Worm (Caenorhabditis elegans) whole organism, L1 larva: Measurements from ENCODE around the gene tbc-7.
A peak's percentile ranks its signal among the peaks of the same experiment; 100 is the strongest.

Experiments used
- C16A3.4 ChIP-seq: fragments of 150-350 bp; optimal IDR thresholded peaks from 2 replicates; lab custom pipeline; 2014; ENCODE audit warnings: missing biosample characterization, missing genetic modification characterization
- C34B4.2 ChIP-seq: sonication (generic microtip); optimal IDR thresholded peaks from 2 replicates; lab custom pipeline; 2017; ENCODE audit warnings: mild to moderate bottlenecking, missing genetic modification characterization, missing compliant biosample characterization
- F16B12.6 ChIP-seq: fragments of 150-350 bp; optimal IDR thresholded peaks from 2 replicates; lab custom pipeline; 2014; ENCODE audit warnings: missing biosample characterization, missing genetic modification characterization
- aha-1 ChIP-seq: fragments of 150-350 bp; optimal IDR thresholded peaks from 2 replicates; lab custom pipeline; 2014; ENCODE audit warnings: missing biosample characterization, missing genetic modification characterization
- ceh-82 ChIP-seq, 3 experiments: fragments of 150-350 bp in 1 of 3; sonication (generic microtip) in 2 of 3; optimal IDR thresholded peaks; 2 replicates each; lab custom pipeline; 2014 to 2017; ENCODE audit warnings: missing biosample characterization in 3 of 3, missing genetic modification characterization in 3 of 3
- ceh-88 ChIP-seq: fragments of 200-800 bp; sonication (Bioruptor generic); IDR thresholded peaks from 2 replicates; pipeline ENCODE4 v1.3.6; 2022; ENCODE audit warnings: missing genetic modification characterization, missing compliant biosample characterization
- ces-1 ChIP-seq: fragments of 150-350 bp; optimal IDR thresholded peaks from 2 replicates; lab custom pipeline; 2014; ENCODE audit warnings: missing biosample characterization, missing genetic modification reagents, missing genetic modification characterization
- efl-1 ChIP-seq, 4 experiments: fragments of 150-350 bp; optimal IDR thresholded peaks in 3 of 4; peaks in 1 of 4; 1 replicate in 1 of 4; 2 replicates in 3 of 4; lab custom pipeline; 2014; ENCODE audit warnings: missing biosample characterization in 2 of 4, missing genetic modification characterization in 2 of 4, missing genetic modification reagents in 2 of 4
- egl-13 ChIP-seq: sonication (generic microtip); optimal IDR thresholded peaks from 2 replicates; lab custom pipeline; 2016; ENCODE audit warnings: missing genotype, missing genetic modification reagents, missing genetic modification characterization, missing compliant biosample characterization
- egl-27 ChIP-seq, 2 experiments: fragments of 150-350 bp in 1 of 2; sonication (generic microtip); optimal IDR thresholded peaks; 3 replicates each; lab custom pipeline; 2017 to 2018; ENCODE audit warnings: missing biosample characterization in 2 of 2, missing genetic modification characterization in 2 of 2, missing genetic modification reagents in 2 of 2
- elt-3 ChIP-seq, 6 experiments: fragments of 150-350 bp in 1 of 6; sonication (generic microtip); optimal IDR thresholded peaks; 2 replicates each; lab custom pipeline; 2017 to 2018; ENCODE audit warnings: missing biosample characterization in 6 of 6, missing genetic modification characterization in 6 of 6, inconsistent platforms in 1 of 6
- fkh-4 ChIP-seq: sonication (generic microtip); optimal IDR thresholded peaks from 2 replicates; lab custom pipeline; 2016; ENCODE audit warnings: missing compliant biosample characterization, missing genetic modification characterization, borderline replicate concordance
- fkh-8 ChIP-seq: sonication (generic microtip); optimal IDR thresholded peaks from 2 replicates; lab custom pipeline; 2016; ENCODE audit warnings: mild to moderate bottlenecking, missing genetic modification characterization, missing compliant biosample characterization
- hpl-2 ChIP-seq: fragments of 150-350 bp; optimal IDR thresholded peaks from 2 replicates; lab custom pipeline; 2014; ENCODE audit warnings: missing biosample characterization, missing genetic modification reagents, missing genetic modification characterization
- jun-1 ChIP-seq: fragments of 150-350 bp; optimal IDR thresholded peaks from 2 replicates; lab custom pipeline; 2014; ENCODE audit warnings: missing biosample characterization, missing genetic modification reagents, missing genetic modification characterization
- lin-13 ChIP-seq: fragments of 150-350 bp; optimal IDR thresholded peaks from 2 replicates; lab custom pipeline; 2014; ENCODE audit warnings: missing biosample characterization, missing genetic modification reagents, missing genetic modification characterization
- lin-14 ChIP-seq: fragments of 200-800 bp; sonication (Bioruptor generic); optimal IDR thresholded peaks from 2 replicates; lab custom pipeline; 2018; ENCODE audit warnings: mild to moderate bottlenecking, missing genetic modification characterization, moderate library complexity, missing compliant biosample characterization
- lin-39 ChIP-seq: fragments of 150-350 bp; optimal IDR thresholded peaks from 2 replicates; lab custom pipeline; 2014; ENCODE audit warnings: missing biosample characterization, missing genetic modification reagents, missing genetic modification characterization
- mdl-1 ChIP-seq, 2 experiments: fragments of 150-350 bp; optimal IDR thresholded peaks; 2 replicates each; lab custom pipeline; 2014 to 2017; ENCODE audit warnings: missing biosample characterization in 2 of 2, missing genetic modification characterization in 2 of 2, inconsistent platforms in 1 of 2
- mep-1 ChIP-seq: fragments of 150-350 bp; optimal IDR thresholded peaks from 2 replicates; lab custom pipeline; 2014; ENCODE audit warnings: missing biosample characterization, missing genetic modification characterization
- nhr-11 ChIP-seq: fragments of 150-350 bp; optimal IDR thresholded peaks from 2 replicates; lab custom pipeline; 2014; ENCODE audit warnings: missing biosample characterization, missing genetic modification characterization
- nhr-12 ChIP-seq: sonication (generic microtip); optimal IDR thresholded peaks from 2 replicates; lab custom pipeline; 2017; ENCODE audit warnings: missing biosample characterization, missing genetic modification characterization
- nhr-237 ChIP-seq: fragments of 150-350 bp; optimal IDR thresholded peaks from 2 replicates; lab custom pipeline; 2014; ENCODE audit warnings: missing biosample characterization, missing genetic modification characterization
- nhr-71 ChIP-seq: sonication (generic microtip); optimal IDR thresholded peaks from 2 replicates; lab custom pipeline; 2016; ENCODE audit warnings: mild to moderate bottlenecking, missing genetic modification characterization, moderate library complexity, missing compliant biosample characterization
- nhr-76 ChIP-seq: sonication (generic microtip); optimal IDR thresholded peaks from 2 replicates; lab custom pipeline; 2017; ENCODE audit warnings: missing biosample characterization, missing genetic modification characterization
- nhr-77 ChIP-seq: fragments of 150-350 bp; optimal IDR thresholded peaks from 2 replicates; lab custom pipeline; 2014; ENCODE audit warnings: missing biosample characterization, missing genetic modification characterization
- nhr-84 ChIP-seq: sonication (generic microtip); optimal IDR thresholded peaks from 2 replicates; lab custom pipeline; 2017; ENCODE audit warnings: missing biosample characterization, missing genetic modification characterization
- pag-3 ChIP-seq: sonication (generic microtip); optimal IDR thresholded peaks from 2 replicates; lab custom pipeline; 2017; ENCODE audit warnings: missing genetic modification characterization, mild to moderate bottlenecking, missing compliant biosample characterization, antibody characterized with exemption, borderline replicate concordance; ENCODE audit not compliant: insufficient read depth
- pax-3 ChIP-seq: fragments of 200-800 bp; sonication (Bioruptor generic); optimal IDR thresholded peaks from 2 replicates; lab custom pipeline; 2018; ENCODE audit warnings: mild to moderate bottlenecking, missing genetic modification characterization, moderate library complexity, missing compliant biosample characterization
- pqm-1 ChIP-seq: sonication (generic microtip); optimal IDR thresholded peaks from 3 replicates; lab custom pipeline; 2017; ENCODE audit warnings: missing biosample characterization, missing genetic modification characterization
- snpc-4 ChIP-seq: fragments of 150-350 bp; optimal IDR thresholded peaks from 2 replicates; lab custom pipeline; 2014; ENCODE audit warnings: missing biosample characterization, missing genetic modification characterization
- sox-4 ChIP-seq: sonication (generic microtip); optimal IDR thresholded peaks from 2 replicates; lab custom pipeline; 2016; ENCODE audit warnings: missing genetic modification characterization, missing compliant biosample characterization
- sup-37 ChIP-seq: fragments of 200-800 bp; sonication (Bioruptor generic); optimal IDR thresholded peaks from 2 replicates; lab custom pipeline; 2018; ENCODE audit warnings: mild to moderate bottlenecking, missing genetic modification characterization, missing compliant biosample characterization
- tlp-1 ChIP-seq: fragments of 150-350 bp; optimal IDR thresholded peaks from 2 replicates; lab custom pipeline; 2014; ENCODE audit warnings: missing biosample characterization, missing genetic modification characterization
- unc-130 ChIP-seq: fragments of 150-350 bp; optimal IDR thresholded peaks from 2 replicates; lab custom pipeline; 2017; ENCODE audit warnings: missing biosample characterization, missing genetic modification characterization, inconsistent platforms
- unc-86 ChIP-seq: sonication (generic microtip); optimal IDR thresholded peaks from 2 replicates; lab custom pipeline; 2016; ENCODE audit warnings: missing genetic modification characterization, missing compliant biosample characterization
- vab-15 ChIP-seq: sonication (generic microtip); optimal IDR thresholded peaks from 2 replicates; lab custom pipeline; 2017; ENCODE audit warnings: missing genotype, mild to moderate bottlenecking, missing genetic modification characterization, missing compliant biosample characterization
- zip-4 ChIP-seq: fragments of 200-800 bp; sonication (Bioruptor generic); optimal IDR thresholded peaks from 2 replicates; lab custom pipeline; 2018; ENCODE audit warnings: mild to moderate bottlenecking, missing genetic modification characterization, moderate library complexity, missing compliant biosample characterization
- ztf-4 ChIP-seq: fragments of 150-350 bp; optimal IDR thresholded peaks from 2 replicates; lab custom pipeline; 2014; ENCODE audit warnings: missing biosample characterization, missing genetic modification characterization

The tbc-7 gene

DNA sequence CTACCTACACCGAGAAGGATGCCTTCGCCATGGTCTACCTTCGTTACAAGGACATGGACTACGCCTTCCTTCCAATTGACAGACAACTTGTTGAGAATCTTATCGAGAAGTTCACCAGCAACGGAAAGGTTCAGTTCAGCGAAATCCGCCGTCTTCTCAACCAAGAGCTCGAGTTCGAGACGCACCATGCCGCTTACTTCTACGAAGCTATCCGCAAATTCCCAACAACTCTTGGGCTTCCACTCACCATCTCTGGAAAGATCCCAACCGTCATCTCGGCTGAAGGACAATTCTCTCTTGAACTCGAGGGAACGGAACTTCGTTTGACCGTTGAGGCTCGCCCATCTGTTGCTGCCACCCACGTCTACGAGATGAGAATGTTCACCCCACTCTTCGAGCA is 30.7 kb upstream of the tbc-7 start:
- no peak for TF ChIP-seq aha-1 (tag; lab: Kevin White, UChicago)
- TF ChIP-seq elt-3 (tag; optimal IDR thresholded peaks at IDR 0.05; lab: Kevin White, UChicago) = no peak
- no peak for TF ChIP-seq snpc-4 (tag; lab: Kevin White, UChicago)
- no peak for TF ChIP-seq sup-37
- TF ChIP-seq nhr-11 (tag; lab: Kevin White, UChicago) = no peak
- no peak for TF ChIP-seq mep-1
- no peak for TF ChIP-seq nhr-71 (tag; lab: Kevin White, UChicago)
- no peak for TF ChIP-seq mdl-1 (tag; optimal IDR thresholded peaks at IDR 0.05; lab: Kevin White, UChicago)
- no peak for TF ChIP-seq ztf-4 (tag; lab: Kevin White, UChicago)
- no peak for TF ChIP-seq sox-4 (tag; lab: Kevin White, UChicago)
- TF ChIP-seq C16A3.4 (tag; lab: Kevin White, UChicago) = no peak
- TF ChIP-seq pag-3 (tag; lab: Kevin White, UChicago) = no peak
- no peak for TF ChIP-seq hpl-2 (GFP tag; lab: Kevin White, UChicago)
- TF ChIP-seq nhr-76 (tag; lab: Kevin White, UChicago) = no peak
- TF ChIP-seq pax-3 (tag; lab: Kevin White, UChicago) = no peak
- no peak for TF ChIP-seq unc-130 (tag; lab: Kevin White, UChicago)
- TF ChIP-seq vab-15 = no peak
- TF ChIP-seq tlp-1 = no peak
- no peak for TF ChIP-seq unc-86 (tag; lab: Kevin White, UChicago)
- no peak for TF ChIP-seq ceh-82 (tag; optimal IDR thresholded peaks at IDR 0.05; lab: Kevin White, UChicago)

DNA sequence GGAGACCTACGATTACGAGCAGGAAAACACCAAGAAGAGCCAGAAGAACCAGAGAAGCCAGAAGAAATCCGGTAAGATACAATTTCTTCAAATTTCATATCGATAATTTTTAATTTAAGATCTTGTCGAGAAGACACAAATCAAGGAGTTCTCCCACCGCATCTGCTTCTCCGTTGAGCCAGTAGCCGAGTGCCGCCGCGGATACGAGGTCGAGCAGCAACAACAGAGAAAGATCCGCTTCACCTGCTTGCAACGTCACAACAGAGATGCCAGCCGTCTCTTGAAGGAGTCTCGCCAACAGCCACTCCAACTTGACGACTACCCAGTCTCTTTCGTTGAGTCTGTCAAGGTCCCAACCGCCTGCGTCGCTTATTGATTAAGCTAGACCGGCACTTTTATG is 28.4 kb upstream of the tbc-7 start:
- TF ChIP-seq ceh-88 (GFP tag; lab: Robert Waterston, UW) = no peak
- TF ChIP-seq ces-1 = no peak
- no peak for TF ChIP-seq efl-1 (optimal IDR thresholded peaks at IDR 0.05; lab: Kevin White, UChicago)
- TF ChIP-seq efl-1 (GFP tag; optimal IDR thresholded peaks at IDR 0.05 in 1 of 2; lab: Kevin White, UChicago) = peak in 1 of 2 experiments; percentile 9
- TF ChIP-seq, all 84 proteins: peak for 1

DNA sequence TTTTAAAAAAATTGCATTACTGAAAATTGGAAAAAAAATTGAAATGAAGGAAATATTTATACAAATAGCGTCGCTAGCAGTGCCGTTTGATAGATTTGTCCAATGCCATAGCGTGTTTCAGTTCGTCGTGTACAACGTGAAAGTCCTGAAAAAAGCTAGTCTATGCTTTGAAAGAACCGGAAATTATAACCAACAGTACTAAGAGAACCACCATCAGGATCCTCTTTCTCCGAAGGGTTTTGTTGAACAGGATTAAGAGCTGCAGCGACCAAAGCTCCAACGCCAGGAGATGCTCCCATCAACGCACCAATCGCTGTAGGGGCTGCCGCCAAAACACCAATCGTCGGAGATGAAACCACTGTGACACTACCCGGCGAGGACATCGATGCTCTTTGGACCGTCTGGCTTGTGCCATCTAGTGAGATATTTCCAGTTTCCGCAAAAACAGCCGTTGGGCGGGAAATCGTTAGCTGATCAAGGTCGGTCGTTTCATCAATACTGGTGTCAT is 27.8 kb upstream of the tbc-7 start:
- no peak for TF ChIP-seq nhr-84 (tag; lab: Kevin White, UChicago)
- no peak for TF ChIP-seq F16B12.6 (tag; lab: Kevin White, UChicago)
- no peak for TF ChIP-seq fkh-4
- no peak for TF ChIP-seq nhr-11 (tag; lab: Kevin White, UChicago)
- no peak for TF ChIP-seq jun-1 (tag; lab: Kevin White, UChicago)
- TF ChIP-seq ztf-4 (tag; lab: Kevin White, UChicago) = no peak
- no peak for TF ChIP-seq egl-13 (tag; lab: Kevin White, UChicago)
- TF ChIP-seq pqm-1 = no peak
- no peak for TF ChIP-seq egl-27 (tag; optimal IDR thresholded peaks at IDR 0.05; lab: Kevin White, UChicago)
- TF ChIP-seq lin-13 (GFP tag; lab: Kevin White, UChicago) = no peak
- TF ChIP-seq pag-3 (tag; lab: Kevin White, UChicago) = no peak
- TF ChIP-seq fkh-8 (tag; lab: Kevin White, UChicago) = no peak
- no peak for TF ChIP-seq aha-1 (tag; lab: Kevin White, UChicago)
- no peak for TF ChIP-seq nhr-77 (tag; lab: Kevin White, UChicago)
- no peak for TF ChIP-seq nhr-12 (tag; lab: Kevin White, UChicago)
- no peak for TF ChIP-seq nhr-237 (tag; lab: Kevin White, UChicago)
- no peak for TF ChIP-seq zip-4
- no peak for TF ChIP-seq C34B4.2 (tag; lab: Kevin White, UChicago)
- TF ChIP-seq lin-14 (GFP tag; lab: Kevin White, UChicago) = no peak
- TF ChIP-seq lin-39 = no peak
